Fruit fly (Drosophila melanogaster): ENCODE data around the gene CG17233.

DNA sequence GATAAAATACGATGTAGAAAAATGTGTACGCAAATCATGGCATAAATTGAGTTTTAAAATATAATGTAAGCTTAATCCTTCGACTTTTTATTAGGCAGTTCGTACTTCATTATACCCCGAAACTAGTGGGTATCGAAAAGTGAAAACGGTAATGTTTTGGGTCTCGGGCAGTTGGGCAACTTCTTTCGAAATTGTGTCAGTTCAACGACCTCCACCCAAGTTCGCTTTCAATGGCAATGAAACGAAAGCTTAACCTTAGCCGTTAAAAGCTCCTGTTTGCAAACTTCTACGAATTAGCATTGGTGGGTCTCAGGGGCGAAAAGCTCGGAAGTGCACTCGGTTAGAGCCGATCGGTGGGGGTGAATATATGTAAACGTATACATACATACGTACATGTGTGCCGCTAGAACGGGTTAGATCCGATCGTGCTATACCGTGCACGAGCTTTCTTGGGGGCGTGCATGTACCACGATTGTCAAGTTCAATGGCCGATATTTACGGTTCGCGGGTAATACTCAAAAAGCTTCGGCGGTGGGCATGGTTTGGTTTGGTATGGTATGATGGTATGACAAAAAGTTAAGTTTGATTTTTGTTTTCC, 11.4 kb downstream of the CG17233 start:
- no peak for TF ChIP-seq Myc (optimal IDR thresholded peaks at IDR 0.05)
- TF ChIP-seq psq (optimal IDR thresholded peaks at IDR 0.05): no peak
- no peak for TF ChIP-seq ttk (optimal IDR thresholded peaks at IDR 0.05)
- no peak for TF ChIP-seq Sin3A (optimal IDR thresholded peaks at IDR 0.05)
- TF ChIP-seq h (optimal IDR thresholded peaks at IDR 0.05): no peak

All from Kc167 (cell line).